Worm (Caenorhabditis elegans) whole organism, mixed stage, embryonic: Measurements from ENCODE around the gene npr-16.

Experiments used
- nhr-76 ChIP-seq: sonication (generic microtip); optimal IDR thresholded peaks from 2 replicates; lab custom pipeline; 2017; ENCODE audit warnings: missing biosample characterization, missing genetic modification characterization
- ztf-11 ChIP-seq: fragments of 150-350 bp; optimal IDR thresholded peaks from 2 replicates; lab custom pipeline; 2014; ENCODE audit warnings: missing biosample characterization, missing genetic modification characterization

ce11 chrX:3473793-3474192 is 44.8 kb upstream of the npr-16 start:
- TF ChIP-seq ztf-11 (no peak), nhr-76 (tag; lab: Kevin White, UChicago) (no peak)
